Worm (Caenorhabditis elegans) whole organism, L4 larva: ENCODE measurements around the gene F13B6.2.

ENCODE experiments used
- ces-1 ChIP-seq: fragments of 150-350 bp; sonication (generic microtip); optimal IDR thresholded peaks from 4 replicates; lab custom pipeline; 2014; ENCODE audit warnings: missing biosample characterization, missing genetic modification reagents, missing genetic modification characterization
- dpl-1 ChIP-seq: fragments of 150-350 bp; optimal IDR thresholded peaks from 2 replicates; lab custom pipeline; 2014; ENCODE audit warnings: missing biosample characterization, missing genetic modification reagents, missing genetic modification characterization
- lin-13 ChIP-seq: fragments of 150-350 bp; optimal IDR thresholded peaks from 2 replicates; lab custom pipeline; 2014; ENCODE audit warnings: missing biosample characterization, missing genetic modification reagents, missing genetic modification characterization
- lin-38 ChIP-seq: fragments of 200-800 bp; sonication (Bioruptor generic); IDR thresholded peaks from 2 replicates; pipeline ENCODE4 v1.3.6; 2022; ENCODE audit warnings: missing genetic modification reagents, missing genetic modification characterization, missing compliant biosample characterization
- snpc-4 ChIP-seq: fragments of 150-350 bp; optimal IDR thresholded peaks from 2 replicates; lab custom pipeline; 2014; ENCODE audit warnings: missing biosample characterization, missing genetic modification characterization

DNA sequence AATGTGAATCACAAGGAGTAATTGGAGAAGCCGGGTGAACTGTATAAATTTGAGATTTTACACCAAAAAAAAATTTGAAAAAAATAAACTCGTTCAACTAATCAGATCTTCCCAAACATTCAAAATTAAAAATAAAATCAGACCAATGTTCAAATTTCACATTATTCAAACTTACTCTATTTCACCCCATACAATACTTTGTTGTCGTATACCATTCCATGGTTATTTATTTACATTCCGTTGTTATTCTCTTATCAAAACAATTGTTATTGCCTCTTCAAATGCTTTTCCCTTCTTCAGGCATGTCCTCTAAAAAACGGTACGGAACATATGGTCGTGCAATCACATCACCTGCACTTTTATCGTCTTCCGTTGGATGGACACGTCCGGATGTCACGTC is 35.9 kb downstream of the F13B6.2 start, which contains the start of gene unc-82:
- TF ChIP-seq lin-38 (GFP tag; lab: Robert Waterston, UW): no peak
- TF ChIP-seq snpc-4 (tag; lab: Kevin White, UChicago): no peak
- TF ChIP-seq dpl-1 (GFP tag; lab: Kevin White, UChicago): no peak
- TF ChIP-seq lin-13: no peak
- no peak for TF ChIP-seq ces-1 (GFP tag; lab: Kevin White, UChicago)
